In the genomic region with DNA sequence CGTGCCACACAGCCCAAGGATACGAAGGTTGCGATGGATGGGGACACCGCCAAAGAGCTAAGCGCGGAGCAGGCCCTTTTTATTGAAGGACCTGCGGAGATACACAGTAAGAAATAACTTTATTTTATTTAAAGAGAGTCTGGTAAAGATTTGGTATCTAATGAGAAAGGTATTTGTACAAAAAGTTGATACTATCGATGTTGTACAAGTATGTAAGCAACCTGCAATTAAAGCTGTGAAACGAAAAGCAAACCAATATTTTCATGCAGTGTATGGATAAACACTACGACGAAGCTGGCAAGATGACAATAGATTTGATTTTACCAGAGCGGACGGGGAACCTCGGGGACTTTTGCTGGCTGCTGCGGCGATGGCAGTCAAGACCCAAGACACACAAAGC, we compare ENCODE assay signal across 1 fruit fly cellular context.
TF ChIP-seq lines count a peak whose summit lies in the region.

No protein-coding gene starts in this region.

TF ChIP-seq in whole organism, embryonic, 481 proteins besides CTCF, POLR2A, EP300 and RAD21 (continued from another document and continues in another):
- TF ChIP-seq CG12942 (GFP tag; optimal IDR thresholded peaks at IDR 0.05; lab: Kevin White, UChicago) (no peak), CG13424 (tag; optimal IDR thresholded peaks at IDR 0.05; lab: Kevin White, UChicago) (peak; percentile 7), NC2β (GFP tag; optimal IDR thresholded peaks at IDR 0.05; lab: Kevin White, UChicago) (no peak), CG17802 (tag; optimal IDR thresholded peaks at IDR 0.05; lab: Kevin White, UChicago) (no peak), CG1024 (GFP tag; IDR thresholded peaks at IDR 0.05; lab: Robert Waterston, UW) (no peak), CG10267 (tag; optimal IDR thresholded peaks at IDR 0.05; lab: Kevin White, UChicago) (no peak), ham (GFP tag; IDR thresholded peaks at IDR 0.05; lab: Robert Waterston, UW) (no peak), Atf3 (GFP tag; optimal IDR thresholded peaks at IDR 0.05; lab: Kevin White, UChicago) (peak; percentile 1), scrt (GFP tag; optimal IDR thresholded peaks at IDR 0.05; lab: Kevin White, UChicago) (peak; percentile 10), unpg (GFP tag; optimal IDR thresholded peaks at IDR 0.05; lab: Kevin White, UChicago) (peak; percentile 40), ttk (GFP tag; IDR thresholded peaks at IDR 0.05; lab: Robert Waterston, UW) (0 out of 2 replicates have a peak, but pooled peaks have one; percentile 33), ci (GFP tag; IDR thresholded peaks at IDR 0.05; lab: Robert Waterston, UW) (peak; percentile 46; the same call in 1 of the 3 replicates), B-H1 (GFP tag; IDR thresholded peaks at IDR 0.05; lab: Robert Waterston, UW) (no peak), CG4617 (GFP tag; optimal IDR thresholded peaks at IDR 0.05; lab: Kevin White, UChicago; ENCODE audit: borderline replicate concordance) (no peak), Ada2b (GFP tag; IDR thresholded peaks at IDR 0.05; lab: Robert Waterston, UW) (peak; percentile 55; the same call in 1 of the 2 replicates), jumu (GFP tag; optimal IDR thresholded peaks at IDR 0.05; lab: Kevin White, UChicago) (no peak), cato (GFP tag; optimal IDR thresholded peaks at IDR 0.05; lab: Kevin White, UChicago; ENCODE audit: borderline replicate concordance) (no peak), Dll (GFP tag; IDR thresholded peaks at IDR 0.05; lab: Robert Waterston, UW; ENCODE audit: partially characterized antibody) (no peak), org-1 (GFP tag; optimal IDR thresholded peaks at IDR 0.05; lab: Kevin White, UChicago) (peak; percentile 15), Bteb2 (GFP tag; optimal IDR thresholded peaks at IDR 0.05; lab: Kevin White, UChicago) (no peak), CG8089 (GFP tag; optimal IDR thresholded peaks at IDR 0.05; lab: Kevin White, UChicago) (no peak), bab2 (GFP tag; optimal IDR thresholded peaks at IDR 0.05; lab: Kevin White, UChicago) (peak; percentile 28), z (GFP tag; IDR thresholded peaks at IDR 0.05; lab: Robert Waterston, UW) (no peak), sug (tag; optimal IDR thresholded peaks at IDR 0.05; lab: Kevin White, UChicago) (no peak), bigmax (GFP tag; optimal IDR thresholded peaks at IDR 0.05; lab: Kevin White, UChicago) (no peak), CG6272 (GFP tag; IDR thresholded peaks at IDR 0.05; lab: Robert Waterston, UW) (no peak), odd (GFP tag; optimal IDR thresholded peaks at IDR 0.05; lab: Kevin White, UChicago) (no peak), gcm (GFP tag; optimal IDR thresholded peaks at IDR 0.05; lab: Kevin White, UChicago) (peak; percentile 5), CG1792 (GFP tag; optimal IDR thresholded peaks at IDR 0.05; lab: Kevin White, UChicago) (no peak), grn (GFP tag; optimal IDR thresholded peaks at IDR 0.05; lab: Kevin White, UChicago) (no peak), Hmx (GFP tag; optimal IDR thresholded peaks at IDR 0.05; lab: Kevin White, UChicago) (no peak), rib (GFP tag; IDR thresholded peaks at IDR 0.05; lab: Robert Waterston, UW) (no peak), CG10321 (GFP tag; IDR thresholded peaks at IDR 0.05; lab: Robert Waterston, UW) (no peak), stc (GFP tag; IDR thresholded peaks at IDR 0.05; lab: Robert Waterston, UW) (no peak), CG12155 (GFP tag; optimal IDR thresholded peaks at IDR 0.05; lab: Kevin White, UChicago) (no peak), Antp (GFP tag; optimal IDR thresholded peaks at IDR 0.05; lab: Kevin White, UChicago) (peak; percentile 37), nerfin-2 (GFP tag; IDR thresholded peaks at IDR 0.05; lab: Robert Waterston, UW; ENCODE audit: partially characterized antibody) (no peak), Dek (tag; optimal IDR thresholded peaks at IDR 0.05; lab: Kevin White, UChicago) (no peak), CG9215 (GFP tag; IDR thresholded peaks at IDR 0.05; lab: Robert Waterston, UW) (peak; percentile 36; the same call in 1 of the 2 replicates), CG10147 (GFP tag; optimal IDR thresholded peaks at IDR 0.05; lab: Kevin White, UChicago) (no peak), CG4404 (GFP tag; IDR thresholded peaks at IDR 0.05; lab: Robert Waterston, UW) (peak; percentile 78), mld (GFP tag; IDR thresholded peaks at IDR 0.05; lab: Robert Waterston, UW; ENCODE audit: partially characterized antibody) (no peak), hbn (GFP tag; IDR thresholded peaks at IDR 0.05; lab: Robert Waterston, UW; ENCODE audit: partially characterized antibody) (no peak), Ptx1 (GFP tag; IDR thresholded peaks at IDR 0.05; lab: Robert Waterston, UW) (peak; percentile 16; the same call in 1 of the 2 replicates), CG10274 (GFP tag; optimal IDR thresholded peaks at IDR 0.05; lab: Kevin White, UChicago) (no peak), Stat92E (GFP tag; optimal IDR thresholded peaks at IDR 0.05; lab: Kevin White, UChicago) (no peak), CG12071 (GFP tag; optimal IDR thresholded peaks at IDR 0.05; lab: Kevin White, UChicago) (no peak), ap (GFP tag; IDR thresholded peaks at IDR 0.05; lab: Robert Waterston, UW) (0 out of 2 replicates have a peak, but pooled peaks have one; percentile 31), CG15514 (GFP tag; optimal IDR thresholded peaks at IDR 0.05; lab: Kevin White, UChicago) (peak; percentile 7), twi (tag; optimal IDR thresholded peaks at IDR 0.05; lab: Kevin White, UChicago) (no peak), CG5953 (GFP tag; IDR thresholded peaks at IDR 0.05; lab: Robert Waterston, UW) (no peak), Rfx (GFP tag; IDR thresholded peaks at IDR 0.05; lab: Robert Waterston, UW) (peak; percentile 46; the same call in 1 of the 2 replicates), Camta (GFP tag; optimal IDR thresholded peaks at IDR 0.05; lab: Kevin White, UChicago) (no peak), TFAM (GFP tag; optimal IDR thresholded peaks at IDR 0.05; lab: Kevin White, UChicago) (no peak), gfzf (GFP tag; optimal IDR thresholded peaks at IDR 0.05; lab: Kevin White, UChicago) (no peak), CG16863 (GFP tag; optimal IDR thresholded peaks at IDR 0.05; lab: Kevin White, UChicago) (peak; percentile 14), CG18599 (GFP tag; optimal IDR thresholded peaks at IDR 0.05; lab: Kevin White, UChicago) (peak; percentile 67), abd-A (tag; optimal IDR thresholded peaks at IDR 0.05; lab: Kevin White, UChicago) (no peak), pum (GFP tag; optimal IDR thresholded peaks at IDR 0.05; lab: Kevin White, UChicago) (peak; percentile 35), CG33557 (GFP tag; optimal IDR thresholded peaks at IDR 0.05; lab: Kevin White, UChicago) (no peak), CG14710 (tag; optimal IDR thresholded peaks at IDR 0.05; lab: Kevin White, UChicago) (no peak), CG6683 (GFP tag; optimal IDR thresholded peaks at IDR 0.05; lab: Kevin White, UChicago) (no peak), CG8281 (tag; optimal IDR thresholded peaks at IDR 0.05; lab: Kevin White, UChicago) (no peak), ems (GFP tag; optimal IDR thresholded peaks at IDR 0.05; lab: Kevin White, UChicago) (no peak), onecut (GFP tag; IDR thresholded peaks at IDR 0.05; lab: Robert Waterston, UW) (peak; percentile 14; the same call in 1 of the 2 replicates), CG31365 (tag; optimal IDR thresholded peaks at IDR 0.05; lab: Kevin White, UChicago) (no peak), zen2 (GFP tag; IDR thresholded peaks at IDR 0.05; lab: Robert Waterston, UW; ENCODE audit: partially characterized antibody) (no peak), CG5245 (GFP tag; optimal IDR thresholded peaks at IDR 0.05; lab: Kevin White, UChicago) (no peak), CG3726 (GFP tag; IDR thresholded peaks at IDR 0.05; lab: Robert Waterston, UW) (no peak), lbe (GFP tag; optimal IDR thresholded peaks at IDR 0.05; lab: Kevin White, UChicago) (no peak), sens (GFP tag; lab: Kevin White, UChicago) (peak; percentile 80), Aef1 (GFP tag; IDR thresholded peaks at IDR 0.05; lab: Robert Waterston, UW) (peak; percentile 28; the same call in 1 of the 3 replicates), Sry-δ (GFP tag; optimal IDR thresholded peaks at IDR 0.05; lab: Kevin White, UChicago) (no peak), otp (GFP tag; IDR thresholded peaks at IDR 0.05; lab: Robert Waterston, UW) (no peak), CG31388 (GFP tag; optimal IDR thresholded peaks at IDR 0.05; lab: Kevin White, UChicago) (no peak), usp (GFP tag; optimal IDR thresholded peaks at IDR 0.05; lab: Kevin White, UChicago) (no peak), CG14667 (GFP tag; IDR thresholded peaks at IDR 0.05; lab: Robert Waterston, UW) (no peak), CG1233 (GFP tag; optimal IDR thresholded peaks at IDR 0.05; lab: Kevin White, UChicago) (peak; percentile 13), dan (GFP tag; IDR thresholded peaks at IDR 0.05; lab: Robert Waterston, UW) (no peak), C15 (GFP tag; IDR thresholded peaks at IDR 0.05; lab: Robert Waterston, UW) (no peak), CG8924 (tag; optimal IDR thresholded peaks at IDR 0.05; lab: Kevin White, UChicago) (peak; percentile 28), phol (tag; optimal IDR thresholded peaks at IDR 0.05; lab: Kevin White, UChicago) (peak; percentile 2), hkb (optimal IDR thresholded peaks at IDR 0.05; lab: Kevin White, UChicago) (no peak), hkb (GFP tag; IDR thresholded peaks at IDR 0.05; lab: Robert Waterston, UW) (peak; percentile 46), CG7839 (tag; optimal IDR thresholded peaks at IDR 0.05; lab: Kevin White, UChicago) (peak; percentile 47), HLHmδ (GFP tag; optimal IDR thresholded peaks at IDR 0.05; lab: Kevin White, UChicago) (no peak), Ets65A (GFP tag; lab: Kevin White, UChicago) (peak; percentile 79), MTF-1 (GFP tag; optimal IDR thresholded peaks at IDR 0.05; lab: Kevin White, UChicago; ENCODE audit: borderline replicate concordance) (no peak), zf30C (GFP tag; optimal IDR thresholded peaks at IDR 0.05; lab: Kevin White, UChicago) (peak; percentile 62), CG2202 (tag; optimal IDR thresholded peaks at IDR 0.05; lab: Kevin White, UChicago) (no peak), Med (GFP tag; lab: Kevin White, UChicago) (peak; percentile 79), Hr51 (GFP tag; optimal IDR thresholded peaks at IDR 0.05; lab: Kevin White, UChicago) (peak in 1 of 2 experiments; percentile 34), hth (optimal IDR thresholded peaks at IDR 0.05; lab: Kevin White, UChicago) (no peak), sc (optimal IDR thresholded peaks at IDR 0.05; lab: Kevin White, UChicago) (no peak), sc (GFP tag; optimal IDR thresholded peaks at IDR 0.05; lab: Kevin White, UChicago) (no peak), Atf6 (GFP tag; IDR thresholded peaks at IDR 0.05; lab: Robert Waterston, UW) (0 out of 2 replicates have a peak, but pooled peaks have one; percentile 10), CG32767 (GFP tag; IDR thresholded peaks at IDR 0.05; lab: Robert Waterston, UW) (no peak; the same call in 1 of the 2 replicates), ro (GFP tag; IDR thresholded peaks at IDR 0.05; lab: Robert Waterston, UW) (no peak), CG11093 (GFP tag; IDR thresholded peaks at IDR 0.05; lab: Robert Waterston, UW) (no peak), CG10959 (GFP tag; IDR thresholded peaks at IDR 0.05; lab: Robert Waterston, UW) (no peak), Adf1 (GFP tag; IDR thresholded peaks at IDR 0.05; lab: Robert Waterston, UW) (no peak), peb (GFP tag; IDR thresholded peaks at IDR 0.05; lab: Robert Waterston, UW) (no peak), bsh (GFP tag; optimal IDR thresholded peaks at IDR 0.05; lab: Kevin White, UChicago) (peak in 1 of 2 experiments; percentile 11), CG4707 (GFP tag; optimal IDR thresholded peaks at IDR 0.05; lab: Kevin White, UChicago) (no peak), slp2 (GFP tag; optimal IDR thresholded peaks at IDR 0.05; lab: Kevin White, UChicago) (no peak), CG15011 (GFP tag; optimal IDR thresholded peaks at IDR 0.05; lab: Kevin White, UChicago) (no peak), CG10565 (GFP tag; optimal IDR thresholded peaks at IDR 0.05; lab: Kevin White, UChicago) (no peak), lmd (GFP tag; IDR thresholded peaks at IDR 0.05; lab: Robert Waterston, UW) (peak; percentile 38; the same call in 1 of the 2 replicates), dmrt11E (tag; optimal IDR thresholded peaks at IDR 0.05; lab: Kevin White, UChicago) (peak; percentile 64), CG4820 (GFP tag; optimal IDR thresholded peaks at IDR 0.05; lab: Kevin White, UChicago) (no peak), unc-4 (GFP tag; IDR thresholded peaks at IDR 0.05; lab: Robert Waterston, UW; ENCODE audit: partially characterized antibody) (no peak), CG2712 (tag; optimal IDR thresholded peaks at IDR 0.05; lab: Kevin White, UChicago) (peak; percentile 34), ind (GFP tag; optimal IDR thresholded peaks at IDR 0.05; lab: Kevin White, UChicago) (no peak), crc (GFP tag; optimal IDR thresholded peaks at IDR 0.05; lab: Kevin White, UChicago) (no peak), CG5180 (GFP tag; optimal IDR thresholded peaks at IDR 0.05; lab: Kevin White, UChicago) (no peak), CG1529 (GFP tag; optimal IDR thresholded peaks at IDR 0.05; lab: Kevin White, UChicago) (no peak), salm (tag; optimal IDR thresholded peaks at IDR 0.05; lab: Kevin White, UChicago) (no peak), Oli (tag; optimal IDR thresholded peaks at IDR 0.05; lab: Kevin White, UChicago) (peak; percentile 17), Hr3 (GFP tag; optimal IDR thresholded peaks at IDR 0.05; lab: Kevin White, UChicago) (peak; percentile 21), CG12104 (GFP tag; optimal IDR thresholded peaks at IDR 0.05; lab: Kevin White, UChicago) (no peak), NFAT (GFP tag; IDR thresholded peaks at IDR 0.05; lab: Robert Waterston, UW) (no peak), CG9797 (GFP tag; optimal IDR thresholded peaks at IDR 0.05; lab: Kevin White, UChicago) (no peak), chn (GFP tag; optimal IDR thresholded peaks at IDR 0.05; lab: Kevin White, UChicago) (peak; percentile 53), CG3281 (GFP tag; optimal IDR thresholded peaks at IDR 0.05; lab: Kevin White, UChicago) (no peak), CG32532 (GFP tag; IDR thresholded peaks at IDR 0.05; lab: Robert Waterston, UW) (peak; percentile 51), yki (optimal IDR thresholded peaks at IDR 0.05; lab: Kevin White, UChicago) (no peak), Scr (GFP tag; IDR thresholded peaks at IDR 0.05; lab: Robert Waterston, UW; ENCODE audit: partially characterized antibody) (no peak), chinmo (GFP tag; IDR thresholded peaks at IDR 0.05; lab: Robert Waterston, UW; ENCODE audit: partially characterized antibody) (no peak), Tbp (GFP tag; optimal IDR thresholded peaks at IDR 0.05; lab: Kevin White, UChicago) (no peak), CG15479 (GFP tag; optimal IDR thresholded peaks at IDR 0.05; lab: Kevin White, UChicago) (no peak)
